Worm (Caenorhabditis elegans) whole organism, young adult: ENCODE data around the gene acc-4.

Experiments
- B0035.1 ChIP-seq: sonication (generic microtip); optimal IDR thresholded peaks from 2 replicates; lab custom pipeline; 2016; ENCODE audit warnings: missing genetic modification characterization, mild to moderate bottlenecking, missing compliant biosample characterization, missing genotype, missing genetic modification reagents
- C06A6.2 ChIP-seq: fragments of 200-800 bp; sonication (Bioruptor generic); conservative IDR thresholded peaks from 2 replicates; pipeline ENCODE4 v1.3.6; 2022; ENCODE audit warnings: missing genetic modification characterization, missing compliant biosample characterization
- C17E4.6 ChIP-seq: fragments of 200-800 bp; sonication (Bioruptor generic); IDR thresholded peaks from 2 replicates; pipeline ENCODE4 v1.3.6; 2022; ENCODE audit warnings: missing genetic modification reagents, missing genetic modification characterization, missing compliant biosample characterization
- F22D6.2 ChIP-seq: sonication (generic microtip); optimal IDR thresholded peaks from 2 replicates; lab custom pipeline; 2016; ENCODE audit warnings: mild to moderate bottlenecking, missing genetic modification characterization, missing compliant biosample characterization
- F52B5.7 ChIP-seq: sonication (generic microtip); optimal IDR thresholded peaks from 2 replicates; lab custom pipeline; 2016; ENCODE audit warnings: mild to moderate bottlenecking, missing genetic modification characterization, missing compliant biosample characterization
- F55B11.4 ChIP-seq: sonication (generic microtip); optimal IDR thresholded peaks from 2 replicates; lab custom pipeline; 2016; ENCODE audit warnings: missing compliant biosample characterization, missing genetic modification characterization, borderline replicate concordance; ENCODE audit not compliant: insufficient read depth
- F57A8.1 ChIP-seq: fragments of 200-800 bp; sonication (Bioruptor generic); optimal IDR thresholded peaks from 2 replicates; lab custom pipeline; 2018; ENCODE audit warnings: mild to moderate bottlenecking, missing genetic modification characterization, moderate library complexity, missing compliant biosample characterization
- F57C9.4 ChIP-seq: sonication (generic microtip); optimal IDR thresholded peaks from 2 replicates; lab custom pipeline; 2017; ENCODE audit warnings: mild to moderate bottlenecking, missing genetic modification characterization, missing compliant biosample characterization
- K11D2.4 ChIP-seq: fragments of 200-800 bp; sonication (Bioruptor generic); IDR thresholded peaks from 2 replicates; pipeline ENCODE4 v1.3.6; 2022; ENCODE audit warnings: missing genetic modification reagents, missing genetic modification characterization, missing compliant biosample characterization
- Y53F4B.3 ChIP-seq: fragments of 200-800 bp; sonication (Bioruptor generic); IDR thresholded peaks from 2 replicates; pipeline ENCODE4 v1.3.6; 2022; ENCODE audit warnings: missing genetic modification reagents, missing genetic modification characterization, missing compliant biosample characterization
- Y79H2A.3 ChIP-seq: fragments of 200-800 bp; sonication (Bioruptor generic); conservative IDR thresholded peaks from 2 replicates; pipeline ENCODE4 v1.3.6; 2022; ENCODE audit warnings: missing genetic modification reagents, missing genetic modification characterization, missing compliant biosample characterization
- akir-1 ChIP-seq: fragments of 200-800 bp; sonication (Bioruptor generic); optimal IDR thresholded peaks from 2 replicates; lab custom pipeline; 2018; ENCODE audit warnings: mild to moderate bottlenecking, missing genetic modification characterization, moderate library complexity, missing compliant biosample characterization
- ama-1 ChIP-seq, 3 experiments: fragments of 150-350 bp in 1 of 3; sonication (generic microtip) in 2 of 3; optimal IDR thresholded peaks; 2 replicates each; lab custom pipeline; 2014 to 2018; ENCODE audit warnings: missing biosample characterization in 2 of 3, missing genetic modification characterization in 2 of 3, missing genetic modification reagents in 2 of 3
- aptf-3 ChIP-seq: fragments of 200-800 bp; sonication (Bioruptor generic); IDR thresholded peaks from 2 replicates; pipeline ENCODE4 v1.3.6; 2022; ENCODE audit warnings: missing genetic modification characterization, missing compliant biosample characterization
- atf-7 ChIP-seq: sonication (generic microtip); optimal IDR thresholded peaks from 2 replicates; lab custom pipeline; 2017; ENCODE audit warnings: mild to moderate bottlenecking, missing genetic modification characterization, missing compliant biosample characterization
- attf-3 ChIP-seq: fragments of 200-800 bp; sonication (Bioruptor generic); conservative IDR thresholded peaks from 2 replicates; pipeline ENCODE4 v1.3.6; 2022; ENCODE audit warnings: missing genetic modification reagents, missing genetic modification characterization, missing compliant biosample characterization
- attf-6 ChIP-seq: fragments of 200-800 bp; sonication (Bioruptor generic); IDR thresholded peaks from 2 replicates; pipeline ENCODE4 v1.3.6; 2022; ENCODE audit warnings: missing genetic modification reagents, missing genetic modification characterization, missing compliant biosample characterization
- bed-1 ChIP-seq: fragments of 200-800 bp; sonication (Bioruptor generic); IDR thresholded peaks from 2 replicates; pipeline ENCODE4 v1.3.6; 2022; ENCODE audit warnings: missing genetic modification reagents, missing genetic modification characterization, missing compliant biosample characterization
- cebp-1 ChIP-seq, 2 experiments: fragments of 200-800 bp in 1 of 2; sonication (Bioruptor generic) in 1 of 2; sonication (generic microtip) in 1 of 2; IDR thresholded peaks in 1 of 2; optimal IDR thresholded peaks in 1 of 2; 2 replicates each; pipeline versions ENCODE4 v1.3.6 to Lab custom; 2017 to 2022; ENCODE audit warnings: missing compliant biosample characterization in 2 of 2, missing genetic modification characterization in 2 of 2, mild to moderate bottlenecking in 1 of 2, missing genetic modification reagents in 1 of 2, moderate library complexity in 1 of 2
- ceh-27 ChIP-seq: fragments of 200-800 bp; sonication (Bioruptor generic); optimal IDR thresholded peaks from 2 replicates; lab custom pipeline; 2018; ENCODE audit warnings: mild to moderate bottlenecking, missing genetic modification characterization, moderate library complexity, missing compliant biosample characterization
- ceh-79 ChIP-seq: sonication (generic microtip); optimal IDR thresholded peaks from 2 replicates; lab custom pipeline; 2017; ENCODE audit warnings: mild to moderate bottlenecking, missing genetic modification characterization, missing compliant biosample characterization
- efl-1 ChIP-seq: fragments of 150-350 bp; optimal IDR thresholded peaks from 2 replicates; lab custom pipeline; 2014; ENCODE audit warnings: missing biosample characterization, missing genetic modification reagents, missing genetic modification characterization
- egl-18 ChIP-seq: fragments of 200-800 bp; sonication (Bioruptor generic); IDR thresholded peaks from 2 replicates; pipeline ENCODE4 v1.3.6; 2022; ENCODE audit warnings: missing genetic modification reagents, missing genetic modification characterization, missing compliant biosample characterization
- ekl-4 ChIP-seq: fragments of 200-800 bp; sonication (Bioruptor generic); IDR thresholded peaks from 2 replicates; pipeline ENCODE4 v1.3.6; 2022; ENCODE audit warnings: missing genetic modification reagents, missing genetic modification characterization, missing compliant biosample characterization
- fkh-3 ChIP-seq: sonication (generic microtip); optimal IDR thresholded peaks from 2 replicates; lab custom pipeline; 2016; ENCODE audit warnings: mild to moderate bottlenecking, missing genetic modification characterization, missing compliant biosample characterization
- gei-17 ChIP-seq: fragments of 200-800 bp; sonication (Bioruptor generic); optimal IDR thresholded peaks from 2 replicates; lab custom pipeline; 2018; ENCODE audit warnings: mild to moderate bottlenecking, missing genetic modification characterization, missing compliant biosample characterization
- hlh-12 ChIP-seq: sonication (generic microtip); optimal IDR thresholded peaks from 2 replicates; lab custom pipeline; 2016; ENCODE audit warnings: missing genetic modification characterization, missing compliant biosample characterization
- hmg-1.2 ChIP-seq: fragments of 200-800 bp; sonication (Bioruptor generic); IDR thresholded peaks from 2 replicates; pipeline ENCODE4 v1.3.6; 2022; ENCODE audit warnings: missing genetic modification reagents, missing genetic modification characterization, missing compliant biosample characterization
- hmg-20 ChIP-seq: fragments of 200-800 bp; sonication (Bioruptor generic); IDR thresholded peaks from 2 replicates; pipeline ENCODE4 v1.3.6; 2022; ENCODE audit warnings: missing genetic modification reagents, missing genetic modification characterization, missing compliant biosample characterization
- let-607 ChIP-seq, 2 experiments: fragments of 200-800 bp in 1 of 2; sonication (Bioruptor generic) in 1 of 2; sonication (generic microtip) in 1 of 2; optimal IDR thresholded peaks; 2 replicates each; lab custom pipeline; 2016 to 2018; ENCODE audit warnings: mild to moderate bottlenecking in 2 of 2, missing compliant biosample characterization in 2 of 2, missing genetic modification characterization in 2 of 2, moderate library complexity in 2 of 2, missing genotype in 1 of 2
- lir-1 ChIP-seq: fragments of 200-800 bp; sonication (Bioruptor generic); conservative IDR thresholded peaks from 2 replicates; pipeline ENCODE4 v1.3.6; 2022; ENCODE audit warnings: missing genetic modification reagents, missing genetic modification characterization, missing compliant biosample characterization
- lsl-1 ChIP-seq: fragments of 200-800 bp; sonication (Bioruptor generic); optimal IDR thresholded peaks from 2 replicates; lab custom pipeline; 2018; ENCODE audit warnings: mild to moderate bottlenecking, missing genetic modification characterization, moderate library complexity, missing compliant biosample characterization
- madf-8 ChIP-seq: fragments of 200-800 bp; sonication (Bioruptor generic); conservative IDR thresholded peaks from 2 replicates; pipeline ENCODE4 v1.3.6; 2022; ENCODE audit warnings: missing genetic modification reagents, missing genetic modification characterization, missing compliant biosample characterization
- mes-4 ChIP-seq: sonication (generic microtip); optimal IDR thresholded peaks from 2 replicates; lab custom pipeline; 2016; ENCODE audit warnings: missing genotype, missing genetic modification characterization, missing compliant biosample characterization
- mxl-1 ChIP-seq: sonication (generic microtip); optimal IDR thresholded peaks from 2 replicates; lab custom pipeline; 2016; ENCODE audit warnings: missing genetic modification characterization, missing compliant biosample characterization
- nfya-1 ChIP-seq: sonication (generic microtip); optimal IDR thresholded peaks from 2 replicates; lab custom pipeline; 2017; ENCODE audit warnings: antibody characterized with exemption, missing compliant biosample characterization, missing genetic modification characterization, borderline replicate concordance; ENCODE audit not compliant: insufficient read depth
- nfyb-1 ChIP-seq: fragments of 200-800 bp; sonication (Bioruptor generic); IDR thresholded peaks from 2 replicates; pipeline ENCODE4 v1.3.6; 2022; ENCODE audit warnings: missing genetic modification reagents, missing genetic modification characterization, missing compliant biosample characterization
- nhr-27 ChIP-seq: fragments of 200-800 bp; sonication (Bioruptor generic); optimal IDR thresholded peaks from 2 replicates; lab custom pipeline; 2018; ENCODE audit warnings: mild to moderate bottlenecking, missing genetic modification characterization, moderate library complexity, missing compliant biosample characterization
- nhr-80 ChIP-seq: sonication (generic microtip); optimal IDR thresholded peaks from 2 replicates; lab custom pipeline; 2016; ENCODE audit warnings: missing genetic modification characterization, missing compliant biosample characterization
- pbrm-1 ChIP-seq: fragments of 200-800 bp; sonication (Bioruptor generic); IDR thresholded peaks from 2 replicates; pipeline ENCODE4 v1.3.6; 2022; ENCODE audit warnings: missing genetic modification reagents, missing genetic modification characterization, missing compliant biosample characterization
- pha-4 ChIP-seq: fragments of 150-350 bp; sonication (generic microtip); optimal IDR thresholded peaks from 2 replicates; lab custom pipeline; 2014; ENCODE audit warnings: missing biosample characterization, missing genetic modification reagents, missing genetic modification characterization
- tbp1 ChIP-seq: fragments of 200-800 bp; sonication (Bioruptor generic); optimal IDR thresholded peaks from 2 replicates; lab custom pipeline; 2018; ENCODE audit warnings: mild to moderate bottlenecking, missing genetic modification characterization, missing compliant biosample characterization
- tbx-9 ChIP-seq: sonication (generic microtip); optimal IDR thresholded peaks from 2 replicates; lab custom pipeline; 2016; ENCODE audit warnings: borderline replicate concordance, missing genetic modification characterization, inconsistent platforms, missing compliant biosample characterization
- unc-62 ChIP-seq: fragments of 150-350 bp; optimal IDR thresholded peaks from 2 replicates; lab custom pipeline; 2014; ENCODE audit warnings: missing biosample characterization, missing genetic modification reagents, missing genetic modification characterization
- ztf-22 ChIP-seq: fragments of 200-800 bp; sonication (Bioruptor generic); optimal IDR thresholded peaks from 2 replicates; lab custom pipeline; 2018; ENCODE audit warnings: mild to moderate bottlenecking, missing genetic modification characterization, moderate library complexity, missing compliant biosample characterization
- ztf-28 ChIP-seq: fragments of 200-800 bp; sonication (Bioruptor generic); IDR thresholded peaks from 2 replicates; pipeline ENCODE4 v1.3.6; 2022; ENCODE audit warnings: missing genetic modification reagents, missing genetic modification characterization, missing compliant biosample characterization

The acc-4 gene

DNA sequence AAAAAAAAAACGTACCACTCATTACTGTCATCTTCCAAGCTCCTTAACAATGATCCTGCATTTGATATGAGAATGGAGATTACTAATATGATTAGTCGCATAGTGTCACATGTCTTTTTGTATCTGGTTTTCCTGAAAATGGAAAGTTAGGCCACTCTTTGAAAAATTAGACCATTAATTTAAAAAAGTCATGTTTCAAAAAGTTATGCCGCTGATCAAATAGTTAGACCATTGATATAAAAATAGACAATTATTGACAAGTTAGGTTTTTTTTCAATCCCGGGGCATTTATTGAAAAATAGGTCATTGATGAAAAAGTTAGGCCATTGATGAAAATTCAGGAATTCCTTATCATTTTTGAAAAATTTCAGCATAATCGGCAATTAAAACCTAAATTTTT, at the start of gene acc-4:
TSS of gene acc-4 (minus strand) at position 101 of the 400 bp plus-strand sequence.
- no peak for TF ChIP-seq fkh-3 (tag; lab: Kevin White, UChicago)
- no peak for TF ChIP-seq cebp-1 (GFP tag; IDR thresholded peaks at IDR 0.05; lab: Robert Waterston, UW)
- TF ChIP-seq cebp-1 (tag; optimal IDR thresholded peaks at IDR 0.05; lab: Kevin White, UChicago): no peak
- TF ChIP-seq mxl-1 (tag; lab: Kevin White, UChicago): no peak
- no peak for TF ChIP-seq Y53F4B.3 (GFP tag; lab: Robert Waterston, UW)
- no peak for TF ChIP-seq tbp1 (GFP tag; lab: Kevin White, UChicago)
- TF ChIP-seq Y79H2A.3 (GFP tag; lab: Robert Waterston, UW): no peak
- TF ChIP-seq nhr-27 (tag; lab: Kevin White, UChicago): no peak
- no peak for TF ChIP-seq K11D2.4 (GFP tag; lab: Robert Waterston, UW)
- TF ChIP-seq ceh-79: no peak
- no peak for TF ChIP-seq ztf-28 (GFP tag; lab: Robert Waterston, UW)
- TF ChIP-seq atf-7 (tag; lab: Kevin White, UChicago): no peak
- TF ChIP-seq aptf-3 (GFP tag; lab: Robert Waterston, UW): no peak
- TF ChIP-seq F57A8.1 (GFP tag; lab: Kevin White, UChicago): no peak
- no peak for TF ChIP-seq F55B11.4
- TF ChIP-seq nhr-80 (tag; lab: Kevin White, UChicago): no peak
- TF ChIP-seq F57C9.4: no peak
- TF ChIP-seq pbrm-1 (GFP tag; lab: Robert Waterston, UW): no peak
- no peak for TF ChIP-seq unc-62
- no peak for TF ChIP-seq B0035.1 (tag; lab: Kevin White, UChicago)
- no peak for TF ChIP-seq F52B5.7

DNA sequence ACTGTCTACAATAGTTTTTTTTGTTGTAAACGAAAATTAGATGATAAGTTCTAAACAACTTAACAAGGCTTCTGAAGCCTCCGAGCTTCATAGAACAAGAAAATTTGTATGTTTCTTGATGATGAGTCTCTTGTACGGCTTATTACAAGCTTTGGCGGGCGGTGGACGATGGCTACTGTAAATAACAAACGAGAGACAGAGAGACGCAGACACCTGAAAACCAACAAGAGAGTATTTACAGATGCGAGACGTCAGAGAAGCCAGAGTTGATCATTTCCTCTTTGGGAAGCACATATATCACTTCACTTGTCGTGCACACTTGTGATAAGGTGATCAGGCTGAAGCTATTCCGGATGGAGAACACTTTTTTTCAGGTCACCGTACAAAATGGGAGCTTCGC, 46.9 kb upstream of the acc-4 start:
- TF ChIP-seq akir-1 (GFP tag; lab: Kevin White, UChicago) (no peak), hmg-20 (GFP tag; lab: Robert Waterston, UW) (no peak), hmg-1.2 (peak; percentile 51; the same call in 1 of the 2 replicates)

DNA sequence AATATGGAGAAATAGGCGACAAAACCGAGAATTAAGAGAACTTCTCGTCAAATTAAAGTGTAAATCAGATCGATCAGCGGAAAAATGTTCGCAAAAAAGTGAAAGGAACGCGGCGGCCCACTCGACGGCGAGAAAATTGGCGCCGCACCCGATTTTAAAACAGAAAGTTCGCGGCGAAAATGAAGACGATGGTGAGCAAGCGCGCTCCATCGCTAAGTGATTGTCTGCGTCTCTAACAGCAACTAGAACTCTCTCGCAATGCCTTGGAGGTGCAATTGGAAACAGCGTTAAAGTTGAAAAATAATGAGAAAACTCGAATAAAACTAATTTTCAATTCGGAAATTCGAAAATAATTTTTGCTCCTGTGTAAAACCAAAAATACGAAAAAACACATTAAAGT, 46.1 kb upstream of the acc-4 start:
- TF ChIP-seq attf-6 (GFP tag; lab: Robert Waterston, UW) (no peak), C17E4.6 (no peak), mes-4 (tag; lab: Kevin White, UChicago) (no peak), F52B5.7 (no peak), ceh-79 (no peak), Y53F4B.3 (GFP tag; lab: Robert Waterston, UW) (no peak), let-607 (tag; optimal IDR thresholded peaks at IDR 0.05; lab: Kevin White, UChicago) (no peak), ztf-22 (GFP tag; lab: Kevin White, UChicago) (no peak), tbx-9 (tag; lab: Kevin White, UChicago) (no peak), ceh-27 (GFP tag; lab: Kevin White, UChicago) (peak; percentile 40), egl-18 (GFP tag; lab: Robert Waterston, UW) (no peak), F22D6.2 (tag; lab: Kevin White, UChicago) (no peak), hmg-1.2 (peak; percentile 97), madf-8 (GFP tag; lab: Robert Waterston, UW) (peak; percentile 83), C06A6.2 (GFP tag; lab: Robert Waterston, UW) (no peak), hlh-12 (no peak), gei-17 (GFP tag; lab: Kevin White, UChicago) (no peak), efl-1 (GFP tag; lab: Kevin White, UChicago) (peak; percentile 86), bed-1 (no peak), nfyb-1 (GFP tag; lab: Robert Waterston, UW) (peak; percentile 71), nfya-1 (tag; lab: Kevin White, UChicago) (no peak), pha-4 (no peak), attf-3 (no peak), ama-1 (optimal IDR thresholded peaks at IDR 0.05; lab: Kevin White, UChicago) (no peak), ama-1 (GFP tag; optimal IDR thresholded peaks at IDR 0.05; lab: Kevin White, UChicago) (no peak), lir-1 (GFP tag; lab: Robert Waterston, UW) (no peak), lsl-1 (GFP tag; lab: Kevin White, UChicago) (peak; percentile 52), ekl-4 (peak; percentile 73; the same call in 1 of the 2 replicates)
